Fruit fly (Drosophila melanogaster): ENCODE results near the gene CG31815.
A peak's percentile ranks its signal among the peaks of the same experiment; 100 is the strongest.

CG31815 gene

dm6 chr2L:16597798-16598737 lies 7.6 kb upstream of the CG31815 start (continued):
- peak; percentile 34 for TF ChIP-seq sd (tag; optimal IDR thresholded peaks at IDR 0.05)
- TF ChIP-seq CG7786 (GFP tag; optimal IDR thresholded peaks at IDR 0.05): no peak
- TF ChIP-seq sens (GFP tag): peak; percentile 95
- peak in 1 of 2 experiments; percentile 48 for TF ChIP-seq dpn (GFP tag; optimal IDR thresholded peaks at IDR 0.05)
- peak; percentile 48; the same call in 1 of the 2 replicates for TF ChIP-seq sens-2 (GFP tag; IDR thresholded peaks at IDR 0.05)
- no peak for TF ChIP-seq CG18619 (GFP tag; optimal IDR thresholded peaks at IDR 0.05)
- TF ChIP-seq Aef1 (GFP tag; IDR thresholded peaks at IDR 0.05): no peak
- peak; percentile 69 for TF ChIP-seq az2 (GFP tag; optimal IDR thresholded peaks at IDR 0.05)
- TF ChIP-seq CG10462 (GFP tag; optimal IDR thresholded peaks at IDR 0.05): peak; percentile 17
- no peak for TF ChIP-seq sqz (GFP tag; optimal IDR thresholded peaks at IDR 0.05)
- peak; percentile 46 for TF ChIP-seq corto (GFP tag; optimal IDR thresholded peaks at IDR 0.05)
- peak; percentile 35 for TF ChIP-seq CG4424 (GFP tag; optimal IDR thresholded peaks at IDR 0.05)
- TF ChIP-seq pho (GFP tag; optimal IDR thresholded peaks at IDR 0.05): no peak
- TF ChIP-seq nerfin-1 (tag; optimal IDR thresholded peaks at IDR 0.05): peak; percentile 29
- TF ChIP-seq CG9609 (GFP tag; optimal IDR thresholded peaks at IDR 0.05): no peak
- TF ChIP-seq jumu (GFP tag; optimal IDR thresholded peaks at IDR 0.05): peak; percentile 28
- TF ChIP-seq CG2202 (tag; optimal IDR thresholded peaks at IDR 0.05): peak; percentile 73
- peak; percentile 22 for TF ChIP-seq p53 (GFP tag; optimal IDR thresholded peaks at IDR 0.05)
- TF ChIP-seq NC2α (GFP tag; optimal IDR thresholded peaks at IDR 0.05): peak; percentile 32
- TF ChIP-seq sob (GFP tag; IDR thresholded peaks at IDR 0.05): peak; percentile 22; the same call in 1 of the 2 replicates
- peak; percentile 60 for TF ChIP-seq CG12219 (GFP tag; optimal IDR thresholded peaks at IDR 0.05)
- TF ChIP-seq zen (tag; optimal IDR thresholded peaks at IDR 0.05): peak; percentile 47
- peak; percentile 45; the same call in 1 of the 2 replicates for TF ChIP-seq CG31441 (GFP tag; IDR thresholded peaks at IDR 0.05)
- peak; percentile 7 for TF ChIP-seq Sry-δ (GFP tag; optimal IDR thresholded peaks at IDR 0.05)
- peak; percentile 81 for TF ChIP-seq ATbp (GFP tag; optimal IDR thresholded peaks at IDR 0.05)
- no peak for TF ChIP-seq Elba2 (GFP tag; optimal IDR thresholded peaks at IDR 0.05)
- TF ChIP-seq odd (GFP tag; optimal IDR thresholded peaks at IDR 0.05): peak; percentile 20
- peak; percentile 66 for TF ChIP-seq CG7839 (tag; optimal IDR thresholded peaks at IDR 0.05)
- no peak for TF ChIP-seq Sin3A (optimal IDR thresholded peaks at IDR 0.05)
- TF ChIP-seq CG17328 (GFP tag; IDR thresholded peaks at IDR 0.05): peak; percentile 70
- peak; percentile 48 for TF ChIP-seq CG8359 (GFP tag; optimal IDR thresholded peaks at IDR 0.05; ENCODE audit: borderline replicate concordance)
- no peak for TF ChIP-seq CrebB (tag; optimal IDR thresholded peaks at IDR 0.05)
- no peak for TF ChIP-seq B-H1 (GFP tag; IDR thresholded peaks at IDR 0.05)
- peak; percentile 73 for TF ChIP-seq Sox102F (GFP tag; optimal IDR thresholded peaks at IDR 0.05)
- no peak for TF ChIP-seq MBD-R2 (GFP tag; IDR thresholded peaks at IDR 0.05)
- peak; percentile 86 for TF ChIP-seq crol (GFP tag; IDR thresholded peaks at IDR 0.05)
- TF ChIP-seq wor (GFP tag; IDR thresholded peaks at IDR 0.05): peak; percentile 34; the same call in 1 of the 2 replicates
- TF ChIP-seq gcm (GFP tag; optimal IDR thresholded peaks at IDR 0.05): peak; percentile 66
- peak; percentile 45 for TF ChIP-seq CG10366 (GFP tag; IDR thresholded peaks at IDR 0.05)
- peak; percentile 92 to 95 for TF ChIP-seq bsh (GFP tag; optimal IDR thresholded peaks at IDR 0.05)
- TF ChIP-seq CHES-1-like (GFP tag; optimal IDR thresholded peaks at IDR 0.05): no peak
- TF ChIP-seq tin (GFP tag; optimal IDR thresholded peaks at IDR 0.05): peak; percentile 42
- TF ChIP-seq slbo (GFP tag; IDR thresholded peaks at IDR 0.05): no peak
- TF ChIP-seq CG1792 (GFP tag; optimal IDR thresholded peaks at IDR 0.05): no peak
- no peak for TF ChIP-seq CG10147 (GFP tag; optimal IDR thresholded peaks at IDR 0.05)
- peak; percentile 4 for TF ChIP-seq fu2 (GFP tag; optimal IDR thresholded peaks at IDR 0.05)
- TF ChIP-seq CG2678 (tag; optimal IDR thresholded peaks at IDR 0.05): peak; percentile 59
- peak; percentile 80 for TF ChIP-seq CG15601 (tag; optimal IDR thresholded peaks at IDR 0.05)
- no peak for TF ChIP-seq CG4404 (GFP tag; IDR thresholded peaks at IDR 0.05)
